Worm (Caenorhabditis elegans) whole organism, L4 larva: ENCODE data around the gene C16C8.11.

ENCODE experiments used
- D1046.2 ChIP-seq: fragments of 200-800 bp; sonication (Bioruptor generic); IDR thresholded peaks from 2 replicates; pipeline ENCODE4 v1.3.6; 2022; ENCODE audit warnings: missing genetic modification characterization, missing compliant biosample characterization
- F26F4.8 ChIP-seq: fragments of 200-800 bp; sonication (Bioruptor generic); conservative IDR thresholded peaks from 2 replicates; pipeline ENCODE4 v1.3.6; 2022; ENCODE audit warnings: missing genetic modification characterization, missing compliant biosample characterization
- F37D6.2 ChIP-seq: sonication (generic microtip); optimal IDR thresholded peaks from 2 replicates; lab custom pipeline; 2016; ENCODE audit warnings: mild to moderate bottlenecking, missing genetic modification characterization, missing compliant biosample characterization
- T26A8.4 ChIP-seq: fragments of 200-800 bp; sonication (Bioruptor generic); IDR thresholded peaks from 2 replicates; pipeline ENCODE4 v1.3.6; 2022; ENCODE audit warnings: missing genetic modification characterization, missing compliant biosample characterization
- Y105C5A.15 ChIP-seq: fragments of 200-800 bp; sonication (Bioruptor generic); IDR thresholded peaks from 2 replicates; pipeline ENCODE4 v1.3.6; 2022; ENCODE audit warnings: missing genetic modification characterization, missing compliant biosample characterization
- Y5F2A.4 ChIP-seq: fragments of 200-800 bp; sonication (Bioruptor generic); optimal IDR thresholded peaks from 2 replicates; lab custom pipeline; 2018; ENCODE audit warnings: mild to moderate bottlenecking, missing genetic modification characterization, missing compliant biosample characterization
- ZK546.5 ChIP-seq, 2 experiments: sonication (generic microtip); optimal IDR thresholded peaks; 2 replicates each; lab custom pipeline; 2017; ENCODE audit warnings: missing biosample characterization in 2 of 2, missing genetic modification characterization in 2 of 2
- aha-1 ChIP-seq: fragments of 150-350 bp; peaks from one replicate; lab custom pipeline; 2014; ENCODE audit warnings: missing biosample characterization, missing genetic modification characterization
- attf-4 ChIP-seq: sonication (generic microtip); optimal IDR thresholded peaks from 3 replicates; lab custom pipeline; 2017; ENCODE audit warnings: missing biosample characterization, missing genetic modification characterization
- ceh-62 ChIP-seq: sonication (generic microtip); optimal IDR thresholded peaks from 2 replicates; lab custom pipeline; 2017; ENCODE audit warnings: missing biosample characterization, missing genetic modification characterization
- cey-2 ChIP-seq: sonication (generic microtip); optimal IDR thresholded peaks from 3 replicates; lab custom pipeline; 2017; ENCODE audit warnings: missing genetic modification characterization, mild to moderate bottlenecking, missing compliant biosample characterization, antibody characterized with exemption, borderline replicate concordance; ENCODE audit not compliant: insufficient read depth
- daf-19 ChIP-seq: fragments of 200-800 bp; sonication (Bioruptor generic); conservative IDR thresholded peaks from 2 replicates; pipeline ENCODE4 v1.3.6; 2022; ENCODE audit warnings: missing genetic modification characterization, missing compliant biosample characterization
- daf-8 ChIP-seq: fragments of 200-800 bp; sonication (Bioruptor generic); IDR thresholded peaks from 2 replicates; pipeline ENCODE4 v1.3.6; 2022; ENCODE audit warnings: missing genetic modification characterization, missing compliant biosample characterization
- dmd-6 ChIP-seq: fragments of 200-800 bp; sonication (Bioruptor generic); IDR thresholded peaks from 2 replicates; pipeline ENCODE4 v1.3.6; 2022; ENCODE audit warnings: missing genetic modification reagents, missing genetic modification characterization, missing compliant biosample characterization
- dmd-8 ChIP-seq: fragments of 200-800 bp; sonication (Bioruptor generic); IDR thresholded peaks from 2 replicates; pipeline ENCODE4 v1.3.6; 2022; ENCODE audit warnings: missing genetic modification characterization, missing compliant biosample characterization
- dve-1 ChIP-seq: sonication (generic microtip); optimal IDR thresholded peaks from 2 replicates; lab custom pipeline; 2017; ENCODE audit warnings: antibody characterized with exemption, mild to moderate bottlenecking, missing genetic modification characterization, missing compliant biosample characterization; ENCODE audit not compliant: insufficient read depth
- egl-27 ChIP-seq: sonication (generic microtip); optimal IDR thresholded peaks from 3 replicates; lab custom pipeline; 2017; ENCODE audit warnings: missing biosample characterization, missing genetic modification reagents, missing genetic modification characterization
- egl-43 ChIP-seq: fragments of 200-800 bp; sonication (Bioruptor generic); IDR thresholded peaks from 2 replicates; pipeline ENCODE4 v1.3.6; 2022; ENCODE audit warnings: missing genetic modification reagents, missing genetic modification characterization, missing compliant biosample characterization
- gei-8 ChIP-seq: fragments of 200-800 bp; sonication (Bioruptor generic); optimal IDR thresholded peaks from 2 replicates; lab custom pipeline; 2018; ENCODE audit warnings: mild to moderate bottlenecking, missing genetic modification characterization, missing compliant biosample characterization
- hlh-11 ChIP-seq: fragments of 200-800 bp; sonication (Bioruptor generic); optimal IDR thresholded peaks from 2 replicates; lab custom pipeline; 2018; ENCODE audit warnings: mild to moderate bottlenecking, missing genetic modification characterization, missing compliant biosample characterization
- hlh-30 ChIP-seq: sonication (generic microtip); optimal IDR thresholded peaks from 2 replicates; lab custom pipeline; 2017; ENCODE audit warnings: antibody characterized with exemption, mild to moderate bottlenecking, missing genetic modification characterization, missing compliant biosample characterization; ENCODE audit not compliant: insufficient read depth
- lim-7 ChIP-seq: fragments of 200-800 bp; sonication (Bioruptor generic); IDR thresholded peaks from 2 replicates; pipeline ENCODE4 v1.3.6; 2022; ENCODE audit warnings: missing genetic modification characterization, missing compliant biosample characterization
- lin-1 ChIP-seq: fragments of 200-800 bp; sonication (Bioruptor generic); IDR thresholded peaks from 2 replicates; pipeline ENCODE4 v1.3.6; 2022; ENCODE audit warnings: missing genetic modification reagents, missing genetic modification characterization, missing compliant biosample characterization
- madf-5 ChIP-seq, 2 experiments: fragments of 200-800 bp; sonication (Bioruptor generic); IDR thresholded peaks; 2 replicates each; pipeline ENCODE4 v1.3.6; 2022; ENCODE audit warnings: missing compliant biosample characterization in 2 of 2, missing genetic modification characterization in 2 of 2
- mdt-29 ChIP-seq: fragments of 200-800 bp; sonication (Bioruptor generic); IDR thresholded peaks from 2 replicates; pipeline ENCODE4 v1.3.6; 2022; ENCODE audit warnings: missing genetic modification reagents, missing genetic modification characterization, missing compliant biosample characterization
- mep-1 ChIP-seq: fragments of 150-350 bp; sonication (generic microtip); optimal IDR thresholded peaks from 3 replicates; lab custom pipeline; 2014; ENCODE audit warnings: missing biosample characterization, missing genetic modification characterization
- nhr-10 ChIP-seq: fragments of 150-350 bp; optimal IDR thresholded peaks from 2 replicates; lab custom pipeline; 2014; ENCODE audit warnings: missing biosample characterization, missing genetic modification characterization
- nhr-11 ChIP-seq: fragments of 150-350 bp; optimal IDR thresholded peaks from 2 replicates; lab custom pipeline; 2014; ENCODE audit warnings: missing biosample characterization, missing genetic modification characterization
- nhr-111 ChIP-seq: fragments of 200-800 bp; sonication (Bioruptor generic); optimal IDR thresholded peaks from 2 replicates; lab custom pipeline; 2018; ENCODE audit warnings: mild to moderate bottlenecking, missing genetic modification characterization, missing compliant biosample characterization
- nhr-237 ChIP-seq: sonication (generic microtip); optimal IDR thresholded peaks from 2 replicates; lab custom pipeline; 2017; ENCODE audit warnings: missing biosample characterization, missing genetic modification characterization
- nhr-25 ChIP-seq: sonication (generic microtip); optimal IDR thresholded peaks from 2 replicates; lab custom pipeline; 2017; ENCODE audit warnings: missing genetic modification characterization, mild to moderate bottlenecking, missing compliant biosample characterization, antibody characterized with exemption, moderate library complexity, borderline replicate concordance; ENCODE audit not compliant: insufficient read depth
- nhr-28 ChIP-seq: fragments of 150-350 bp; optimal IDR thresholded peaks from 2 replicates; lab custom pipeline; 2014; ENCODE audit warnings: missing biosample characterization, missing genetic modification characterization
- nhr-48 ChIP-seq: sonication (generic microtip); optimal IDR thresholded peaks from 2 replicates; lab custom pipeline; 2016; ENCODE audit warnings: mild to moderate bottlenecking, missing genetic modification characterization, missing compliant biosample characterization
- pqm-1 ChIP-seq: sonication (generic microtip); optimal IDR thresholded peaks from 2 replicates; lab custom pipeline; 2017; ENCODE audit warnings: missing biosample characterization, missing genetic modification characterization
- sdz-12 ChIP-seq: fragments of 200-800 bp; sonication (Bioruptor generic); optimal IDR thresholded peaks from 2 replicates; lab custom pipeline; 2018; ENCODE audit warnings: mild to moderate bottlenecking, missing genetic modification characterization, missing compliant biosample characterization
- set-16 ChIP-seq: fragments of 200-800 bp; sonication (Bioruptor generic); IDR thresholded peaks from 2 replicates; pipeline ENCODE4 v1.3.6; 2022; ENCODE audit warnings: missing genetic modification reagents, missing genetic modification characterization, missing compliant biosample characterization
- snpc-1.2 ChIP-seq: fragments of 200-800 bp; sonication (Bioruptor generic); IDR thresholded peaks from 2 replicates; pipeline ENCODE4 v1.3.6; 2022; ENCODE audit warnings: missing genetic modification reagents, missing genetic modification characterization, missing compliant biosample characterization
- snpc-4 ChIP-seq: fragments of 150-350 bp; optimal IDR thresholded peaks from 2 replicates; lab custom pipeline; 2014; ENCODE audit warnings: missing biosample characterization, missing genetic modification characterization
- spr-1 ChIP-seq: sonication (generic microtip); optimal IDR thresholded peaks from 2 replicates; lab custom pipeline; 2016; ENCODE audit warnings: mild to moderate bottlenecking, missing genetic modification characterization, missing compliant biosample characterization
- unc-62 ChIP-seq, 3 experiments: fragments of 150-350 bp in 1 of 3; sonication (generic microtip); optimal IDR thresholded peaks in 2 of 3; peaks in 1 of 3; 1 replicate in 1 of 3; 2 replicates in 2 of 3; lab custom pipeline; 2014 to 2017; ENCODE audit warnings: missing biosample characterization in 3 of 3, missing genetic modification characterization in 3 of 3, missing genetic modification reagents in 3 of 3, missing genotype in 1 of 3
- zfp-2 ChIP-seq: sonication (generic microtip); optimal IDR thresholded peaks from 2 replicates; lab custom pipeline; 2016; ENCODE audit warnings: mild to moderate bottlenecking, missing genetic modification characterization, missing compliant biosample characterization
- zfp-3 ChIP-seq: fragments of 200-800 bp; sonication (Bioruptor generic); conservative IDR thresholded peaks from 2 replicates; pipeline ENCODE4 v1.3.6; 2022; ENCODE audit warnings: missing genetic modification reagents, missing genetic modification characterization, missing compliant biosample characterization

C16C8.11 gene

DNA sequence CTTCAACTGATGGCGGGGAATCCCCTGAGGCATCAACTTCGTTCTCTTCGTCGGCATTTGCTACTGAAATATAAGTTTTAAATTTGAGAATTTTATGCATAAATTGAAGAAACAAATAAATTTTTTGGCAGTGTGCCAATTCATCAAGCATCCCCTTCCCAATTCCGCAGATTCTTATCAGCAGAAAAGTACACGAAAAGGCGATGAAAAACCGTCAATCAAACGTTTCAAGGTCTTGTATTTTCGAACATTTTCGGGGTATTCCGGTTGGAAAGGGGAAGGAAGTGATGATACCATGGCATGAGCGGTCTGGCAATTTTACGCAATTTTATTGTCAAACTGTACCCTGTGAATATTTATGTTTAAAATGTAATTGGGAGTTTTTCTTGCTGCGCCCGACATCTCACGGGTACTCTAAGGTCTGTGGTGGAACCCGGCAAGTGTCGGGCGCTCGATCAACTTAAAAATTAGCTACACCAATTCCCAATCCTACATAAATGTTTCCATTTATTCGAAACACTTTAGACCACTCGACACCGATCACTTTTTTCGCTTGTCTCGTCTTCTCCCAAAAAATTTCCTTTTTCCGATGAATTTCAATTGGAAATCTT is 18.5 kb upstream of the C16C8.11 start:
- TF ChIP-seq nhr-28 (tag; lab: Kevin White, UChicago), result peak; percentile 34
- TF ChIP-seq daf-8, result no peak
- TF ChIP-seq nhr-25 (tag; lab: Kevin White, UChicago), result peak; percentile 16
- TF ChIP-seq nhr-11 (tag; lab: Kevin White, UChicago), result no peak
- TF ChIP-seq egl-27 (tag; lab: Kevin White, UChicago), result no peak
- TF ChIP-seq cey-2, result no peak
- TF ChIP-seq hlh-11 (tag; lab: Kevin White, UChicago), result no peak
- TF ChIP-seq daf-19 (GFP tag; lab: Robert Waterston, UW), result no peak
- TF ChIP-seq dmd-6 (GFP tag; lab: Robert Waterston, UW), result peak; percentile 55
- peak in 1 of 2 experiments; percentile 30 for TF ChIP-seq unc-62 (GFP tag; optimal IDR thresholded peaks at IDR 0.05 in 1 of 2; lab: Kevin White, UChicago)
- TF ChIP-seq unc-62 (tag; optimal IDR thresholded peaks at IDR 0.05; lab: Kevin White, UChicago), result no peak
- TF ChIP-seq aha-1 (tag; lab: Kevin White, UChicago), result no peak
- TF ChIP-seq nhr-111 (GFP tag; lab: Kevin White, UChicago), result no peak
- TF ChIP-seq snpc-4 (tag; lab: Kevin White, UChicago), result peak; percentile 16
- TF ChIP-seq dve-1 (tag; lab: Kevin White, UChicago), result no peak
- TF ChIP-seq F26F4.8, result no peak
- TF ChIP-seq, all 104 proteins: peak for 5

DNA sequence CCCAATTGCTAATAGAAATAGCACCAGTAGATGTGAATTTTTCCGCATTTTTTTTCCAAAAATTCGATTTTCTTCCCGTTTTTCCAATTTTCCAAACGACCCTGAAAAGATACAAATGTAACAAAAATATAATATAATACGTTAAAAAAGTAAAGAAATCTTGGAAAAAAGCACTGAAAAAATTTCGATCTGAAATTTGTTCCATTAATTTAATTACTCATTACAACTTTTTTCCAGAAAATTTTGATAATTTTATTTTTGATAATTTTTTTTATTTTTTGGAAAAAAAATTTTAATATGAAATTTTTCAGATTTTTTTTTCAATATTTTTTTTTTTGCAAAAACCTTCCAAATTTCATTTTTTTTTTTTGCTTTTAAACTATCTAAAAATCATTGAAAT is 17.1 kb upstream of the C16C8.11 start, which contains the start of gene skpo-2:
Gene skpo-2 (minus strand): TSS at position 101 of the 400 bp plus-strand sequence.
- no peak for TF ChIP-seq hlh-30
- no peak for TF ChIP-seq snpc-1.2 (GFP tag; lab: Robert Waterston, UW)
- no peak for TF ChIP-seq Y5F2A.4 (GFP tag; lab: Kevin White, UChicago)
- TF ChIP-seq dmd-6 (GFP tag; lab: Robert Waterston, UW), result no peak
- TF ChIP-seq nhr-48 (tag; lab: Kevin White, UChicago), result no peak
- no peak for TF ChIP-seq gei-8 (GFP tag; lab: Kevin White, UChicago)
- no peak for TF ChIP-seq F37D6.2 (tag; lab: Kevin White, UChicago)
- no peak for TF ChIP-seq nhr-10
- no peak for TF ChIP-seq sdz-12 (GFP tag; lab: Kevin White, UChicago)
- TF ChIP-seq, all 104 proteins: peak for 0

DNA sequence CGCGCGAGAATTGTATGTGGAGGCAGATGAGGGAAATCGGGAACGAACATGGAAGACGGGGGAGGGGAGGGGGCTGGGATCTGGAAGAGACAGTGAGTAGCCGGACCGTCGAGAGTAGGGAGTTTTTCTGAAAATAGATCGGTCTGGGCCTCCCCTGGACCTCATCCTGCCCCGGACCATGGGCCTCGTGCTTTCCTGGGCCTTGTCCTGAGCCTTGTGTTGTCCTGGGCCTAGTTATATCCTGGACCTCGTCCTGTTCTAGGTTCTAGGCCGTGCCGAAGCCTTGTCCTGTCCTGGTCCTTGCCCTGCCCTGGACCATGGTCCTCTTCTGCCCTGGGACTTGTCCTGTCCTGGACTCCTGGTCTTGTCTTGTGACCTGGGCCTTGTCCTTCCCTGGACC is 16.1 kb upstream of the C16C8.11 start:
- TF ChIP-seq mdt-29 (GFP tag; lab: Robert Waterston, UW), result no peak
- peak; percentile 77 for TF ChIP-seq set-16 (GFP tag; lab: Robert Waterston, UW)

DNA sequence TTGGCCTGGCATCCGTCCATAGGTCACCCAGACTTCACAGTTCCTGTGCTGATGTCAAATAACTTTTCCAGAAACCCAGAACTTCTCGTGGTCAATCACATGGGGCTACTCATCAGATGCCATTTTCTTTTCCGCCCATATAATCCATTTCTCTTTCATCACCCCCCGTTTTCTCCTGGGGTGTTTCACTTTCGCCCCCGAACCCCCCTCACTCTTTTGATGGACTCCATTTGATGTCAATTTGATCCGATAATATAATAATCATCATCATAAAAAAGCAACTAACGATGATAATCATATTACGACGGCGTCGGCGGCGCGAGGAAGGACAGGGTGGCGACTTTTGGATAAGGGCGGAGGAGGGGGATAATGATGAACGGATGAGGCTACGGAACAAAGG is 15.2 kb upstream of the C16C8.11 start:
- no peak for TF ChIP-seq lin-1
- peak; percentile 2 for TF ChIP-seq hlh-11 (tag; lab: Kevin White, UChicago)
- TF ChIP-seq, all 104 proteins: peak for 1

DNA sequence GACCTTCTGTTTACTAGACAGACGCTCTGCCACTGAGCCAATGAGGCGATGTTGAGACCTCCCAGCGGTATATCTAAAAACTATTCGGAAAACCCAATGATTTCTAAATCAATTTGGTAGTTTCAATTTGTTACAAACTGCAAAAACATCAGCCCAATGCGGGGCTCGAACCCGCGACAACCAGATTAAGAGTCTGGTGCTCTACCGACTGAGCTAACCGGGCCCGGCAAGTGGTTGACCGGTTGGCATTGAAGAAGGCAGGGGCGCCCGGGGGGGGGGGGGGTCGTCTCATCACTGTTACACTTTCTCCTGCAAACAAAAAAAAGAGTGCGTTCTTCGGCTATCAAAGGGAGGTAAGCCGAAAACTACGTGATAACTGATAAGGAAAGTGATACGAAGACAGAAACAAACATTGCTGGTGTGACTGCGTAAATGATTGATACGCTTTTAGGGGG is 14.2 kb upstream of the C16C8.11 start:
- TF ChIP-seq attf-4 (tag; lab: Kevin White, UChicago) (no peak), madf-5 (GFP tag; IDR thresholded peaks at IDR 0.05; lab: Robert Waterston, UW) (peak; percentile 58 to 81; a peak in 2 of 4 replicates), D1046.2 (GFP tag; lab: Robert Waterston, UW) (peak; percentile 77; the same call in 1 of the 2 replicates), dmd-8 (GFP tag; lab: Robert Waterston, UW) (peak; percentile 91), ZK546.5 (tag; optimal IDR thresholded peaks at IDR 0.05; lab: Kevin White, UChicago) (no peak), mep-1 (tag; lab: Kevin White, UChicago) (peak; percentile 56), pqm-1 (tag; lab: Kevin White, UChicago) (peak; percentile 67), snpc-1.2 (GFP tag; lab: Robert Waterston, UW) (peak; percentile 80; the same call in 1 of the 2 replicates), Y105C5A.15 (GFP tag; lab: Robert Waterston, UW) (peak; percentile 84; the same call in 1 of the 2 replicates), nhr-111 (GFP tag; lab: Kevin White, UChicago) (no peak), nhr-237 (tag; lab: Kevin White, UChicago) (no peak), zfp-3 (GFP tag; lab: Robert Waterston, UW) (peak; percentile 73; the same call in 1 of the 2 replicates), T26A8.4 (GFP tag; lab: Robert Waterston, UW) (peak; percentile 74), egl-43 (peak; percentile 87), hlh-11 (tag; lab: Kevin White, UChicago) (peak; percentile 81), nhr-10 (no peak), mdt-29 (GFP tag; lab: Robert Waterston, UW) (peak; percentile 86), lim-7 (GFP tag; lab: Robert Waterston, UW) (peak; percentile 72; the same call in 1 of the 2 replicates), spr-1 (tag; lab: Kevin White, UChicago) (peak; percentile 32), ceh-62 (no peak), zfp-2 (tag; lab: Kevin White, UChicago) (peak; percentile 6)
